Worm (Caenorhabditis elegans): Measurements from ENCODE around the gene C39B5.10.
"Not testable (repeated sequence)": the region's sequence is repeated elsewhere in the genome, so short reads cannot be mapped to it uniquely, and the experiment has no call there.

The C39B5.10 gene

ce11 chrIII:2239587-2240144 is at the start of gene C39B5.10:
TSS of gene C39B5.10 (minus strand) at chrIII:2239637.
- no peak for TF ChIP-seq unc-62 (GFP tag; optimal IDR thresholded peaks at IDR 0.05)

ce11 chrIII:2288261-2288660 is 48.8 kb upstream of the C39B5.10 start:
- no peak for TF ChIP-seq unc-62 (GFP tag; optimal IDR thresholded peaks at IDR 0.05)

ce11 chrIII:2283341-2283847 is 44.0 kb upstream of the C39B5.10 start:
- TF ChIP-seq unc-62 (GFP tag; optimal IDR thresholded peaks at IDR 0.05), result no peak

- TF ChIP-seq unc-62 (GFP tag; optimal IDR thresholded peaks at IDR 0.05), result no peak
These were observed 42.8 kb upstream of the C39B5.10 start, which contains the start of gene Y54F10BM.3 for ce11 chrIII:2281975-2282957. TSS of gene Y54F10BM.3 (plus strand) at chrIII:2282025.

- no peak for TF ChIP-seq unc-62 (GFP tag; optimal IDR thresholded peaks at IDR 0.05)
These were observed 41.1 kb upstream of the C39B5.10 start, which contains the start of gene Y54F10BM.22 for ce11 chrIII:2280569-2280968. TSS of gene Y54F10BM.22 (plus strand) at chrIII:2280899.

- TF ChIP-seq unc-62 (GFP tag; optimal IDR thresholded peaks at IDR 0.05), result no peak
These were observed 40.0 kb upstream of the C39B5.10 start, which contains the start of gene Y54F10BM.23 for ce11 chrIII:2279457-2279856. TSS of gene Y54F10BM.23 (minus strand) at chrIII:2279557.

- no peak for TF ChIP-seq unc-62 (GFP tag; optimal IDR thresholded peaks at IDR 0.05)
These were observed 37.4 kb upstream of the C39B5.10 start, which contains the start of gene Y54F10BM.21 for ce11 chrIII:2276842-2277241. TSS of gene Y54F10BM.21 (plus strand) at chrIII:2277142.

- TF ChIP-seq unc-62 (GFP tag; optimal IDR thresholded peaks at IDR 0.05), result no peak
These were observed 33.3 kb upstream of the C39B5.10 start, which contains the start of gene fbxa-39 for ce11 chrIII:2272732-2273131. TSS of gene fbxa-39 (plus strand) at chrIII:2273032.

- no peak for TF ChIP-seq unc-62 (GFP tag; optimal IDR thresholded peaks at IDR 0.05)
These were observed 32.6 kb upstream of the C39B5.10 start, which contains the start of gene fbxa-48 for ce11 chrIII:2272075-2272474. TSS of gene fbxa-48 (minus strand) at chrIII:2272175.

- TF ChIP-seq unc-62 (GFP tag; optimal IDR thresholded peaks at IDR 0.05), result no peak
These were observed 26.7 kb upstream of the C39B5.10 start, which contains the start of gene fbxa-9 for ce11 chrIII:2265986-2266701. TSS of gene fbxa-9 (plus strand) at chrIII:2266651.

- no peak for TF ChIP-seq unc-62 (GFP tag; optimal IDR thresholded peaks at IDR 0.05)
These were observed 23.5 kb upstream of the C39B5.10 start, which contains the start of gene Y54F10BM.6 for ce11 chrIII:2262942-2263341. TSS of gene Y54F10BM.6 (plus strand) at chrIII:2263242.

- TF ChIP-seq unc-62 (GFP tag; optimal IDR thresholded peaks at IDR 0.05), result not testable (repeated sequence)
These were observed 21.9 kb upstream of the C39B5.10 start, which contains the start of gene fbxa-42 for ce11 chrIII:2261353-2261752. TSS of gene fbxa-42 (minus strand) at chrIII:2261453.

ce11 chrIII:2259329-2259728 is 19.9 kb upstream of the C39B5.10 start:
- no peak for TF ChIP-seq unc-62 (GFP tag; optimal IDR thresholded peaks at IDR 0.05)

ce11 chrIII:2258863-2259262 is 19.4 kb upstream of the C39B5.10 start, which contains the start of gene fbxa-43:
TSS of gene fbxa-43 (minus strand) at chrIII:2258963.
- TF ChIP-seq unc-62 (GFP tag; optimal IDR thresholded peaks at IDR 0.05), result no peak

- no peak for TF ChIP-seq unc-62 (GFP tag; optimal IDR thresholded peaks at IDR 0.05)
These were observed 16.1 kb upstream of the C39B5.10 start, which contains the start of gene fbxa-71 for ce11 chrIII:2255522-2255921. TSS of gene fbxa-71 (plus strand) at chrIII:2255822.
